Fruit fly (Drosophila melanogaster) whole organism, adult: ENCODE measurements around the gene CG5646.

Source experiments
- CG14711 ChIP-seq: fragments of 200-800 bp; sonication (Bioruptor generic); optimal IDR thresholded peaks from 2 replicates; lab custom pipeline; 2018; ENCODE audit warnings: missing biosample characterization, mild to moderate bottlenecking, missing genetic modification characterization, moderate library complexity
- cnc ChIP-seq, 2 experiments: fragments of >200 bp; optimal IDR thresholded peaks; 2 replicates each; lab custom pipeline; 2017

dm6 chr3R:27581263-27581868 is 20.2 kb upstream of the CG5646 start:
- no peak for TF ChIP-seq cnc (optimal IDR thresholded peaks at IDR 0.05; lab: Kevin White, UChicago)
- TF ChIP-seq CG14711 (tag; lab: Kevin White, UChicago) = peak; percentile 61
